In genomic region chr2L:3004601-3005000, dm6 we compare ENCODE assay signal across 3 fruit fly cellular contexts.
A peak's percentile ranks its signal among the peaks of the same experiment; 100 is the strongest.
TF ChIP-seq lines count a peak whose summit lies in the region.

No protein-coding gene starts in this region.

TF ChIP-seq in whole organism, embryonic, 481 proteins besides CTCF, POLR2A, EP300 and RAD21 (continued from another document):
- TF ChIP-seq CG7963 (GFP tag; IDR thresholded peaks at IDR 0.05; lab: Robert Waterston, UW; ENCODE audit: partially characterized antibody) (no peak), CG6272 (GFP tag; IDR thresholded peaks at IDR 0.05; lab: Robert Waterston, UW) (no peak), CG6689 (GFP tag; IDR thresholded peaks at IDR 0.05; lab: Robert Waterston, UW) (no peak), schlank (tag; optimal IDR thresholded peaks at IDR 0.05; lab: Kevin White, UChicago) (no peak), pb (GFP tag; optimal IDR thresholded peaks at IDR 0.05; lab: Kevin White, UChicago) (no peak), CG7556 (GFP tag; optimal IDR thresholded peaks at IDR 0.05; lab: Kevin White, UChicago) (no peak), ken (GFP tag; IDR thresholded peaks at IDR 0.05; lab: Robert Waterston, UW) (0 out of 3 replicates have a peak, but pooled peaks have one; percentile 29), CG11695 (GFP tag; IDR thresholded peaks at IDR 0.05; lab: Robert Waterston, UW) (no peak), CG4328 (GFP tag; optimal IDR thresholded peaks at IDR 0.05; lab: Kevin White, UChicago) (no peak), sens (GFP tag; lab: Kevin White, UChicago) (peak; percentile 58), CG2875 (GFP tag; optimal IDR thresholded peaks at IDR 0.05; lab: Kevin White, UChicago) (no peak), Abd-B (GFP tag; optimal IDR thresholded peaks at IDR 0.05; lab: Kevin White, UChicago) (no peak), CG34422 (GFP tag; IDR thresholded peaks at IDR 0.05; lab: Robert Waterston, UW) (0 out of 3 replicates have a peak, but pooled peaks have one; percentile 20), CG17328 (GFP tag; IDR thresholded peaks at IDR 0.05; lab: Robert Waterston, UW) (0 out of 2 replicates have a peak, but pooled peaks have one; percentile 22), HmgZ (tag; optimal IDR thresholded peaks at IDR 0.05; lab: Kevin White, UChicago) (no peak), sd (tag; optimal IDR thresholded peaks at IDR 0.05; lab: Kevin White, UChicago) (peak; percentile 52), nom (GFP tag; optimal IDR thresholded peaks at IDR 0.05; lab: Kevin White, UChicago) (peak; percentile 25), CHES-1-like (GFP tag; optimal IDR thresholded peaks at IDR 0.05; lab: Kevin White, UChicago) (no peak), ara (GFP tag; IDR thresholded peaks at IDR 0.05; lab: Robert Waterston, UW) (0 out of 2 replicates have a peak, but pooled peaks have one; percentile 27), al (GFP tag; IDR thresholded peaks at IDR 0.05; lab: Robert Waterston, UW) (no peak), CG1603 (tag; optimal IDR thresholded peaks at IDR 0.05; lab: Kevin White, UChicago) (peak; percentile 26), Lpt (GFP tag; optimal IDR thresholded peaks at IDR 0.05; lab: Kevin White, UChicago) (no peak), CG13775 (GFP tag; optimal IDR thresholded peaks at IDR 0.05; lab: Kevin White, UChicago) (no peak), Dbx (GFP tag; IDR thresholded peaks at IDR 0.05; lab: Robert Waterston, UW) (no peak), Drgx (GFP tag; IDR thresholded peaks at IDR 0.05; lab: Robert Waterston, UW) (0 out of 2 replicates have a peak, but pooled peaks have one; percentile 15), CG17359 (tag; optimal IDR thresholded peaks at IDR 0.05; lab: Kevin White, UChicago) (no peak), CG11247 (GFP tag; IDR thresholded peaks at IDR 0.05; lab: Robert Waterston, UW) (no peak), hb (GFP tag; IDR thresholded peaks at IDR 0.05; lab: Robert Waterston, UW; ENCODE audit: partially characterized antibody) (no peak), CG4707 (GFP tag; optimal IDR thresholded peaks at IDR 0.05; lab: Kevin White, UChicago) (no peak), zen (tag; optimal IDR thresholded peaks at IDR 0.05; lab: Kevin White, UChicago) (no peak), wek (GFP tag; optimal IDR thresholded peaks at IDR 0.05; lab: Kevin White, UChicago) (no peak), row (GFP tag; IDR thresholded peaks at IDR 0.05; lab: Robert Waterston, UW) (peak; percentile 20; the same call in 1 of the 3 replicates)

TF ChIP-seq in whole organism, prepupa, 60 proteins besides CTCF, POLR2A, EP300 and RAD21 (continued from another document):
- peak; percentile 2 for TF ChIP-seq Sox15 (GFP tag; optimal IDR thresholded peaks at IDR 0.05; lab: Kevin White, UChicago)
- no peak for TF ChIP-seq Eip93F (GFP tag; optimal IDR thresholded peaks at IDR 0.05; lab: Kevin White, UChicago)
- no peak for TF ChIP-seq eg (GFP tag; IDR thresholded peaks at IDR 0.05; lab: Robert Waterston, UW)
- peak; percentile 63 for TF ChIP-seq Eip75B (GFP tag; optimal IDR thresholded peaks at IDR 0.05; lab: Kevin White, UChicago)
- peak; percentile 52 for TF ChIP-seq CG10631 (GFP tag; optimal IDR thresholded peaks at IDR 0.05; lab: Kevin White, UChicago)
- peak in 1 of 2 experiments; percentile 31 for TF ChIP-seq salr (GFP tag; optimal IDR thresholded peaks at IDR 0.05; lab: Kevin White, UChicago)
- TF ChIP-seq spab (GFP tag; optimal IDR thresholded peaks at IDR 0.05; lab: Kevin White, UChicago), result peak; percentile 17
- TF ChIP-seq Smox (GFP tag; optimal IDR thresholded peaks at IDR 0.05; lab: Kevin White, UChicago), result peak; percentile 55
- peak; percentile 47 for TF ChIP-seq CG31627 (GFP tag; optimal IDR thresholded peaks at IDR 0.05; lab: Kevin White, UChicago)
- no peak for TF ChIP-seq Hr4 (GFP tag; optimal IDR thresholded peaks at IDR 0.05; lab: Kevin White, UChicago)
- TF ChIP-seq fd85E (GFP tag; optimal IDR thresholded peaks at IDR 0.05; lab: Kevin White, UChicago), result no peak
- TF ChIP-seq OdsH (GFP tag; optimal IDR thresholded peaks at IDR 0.05; lab: Kevin White, UChicago), result peak; percentile 36
- TF ChIP-seq CG15336 (GFP tag; IDR thresholded peaks at IDR 0.05; lab: Robert Waterston, UW), result no peak
- no peak for TF ChIP-seq Gug (GFP tag; IDR thresholded peaks at IDR 0.05; lab: Robert Waterston, UW)
- no peak for TF ChIP-seq CG6276 (GFP tag; optimal IDR thresholded peaks at IDR 0.05; lab: Kevin White, UChicago)
- peak; percentile 22 for TF ChIP-seq CG6854 (GFP tag; optimal IDR thresholded peaks at IDR 0.05; lab: Kevin White, UChicago)
- TF ChIP-seq fd59A (GFP tag; optimal IDR thresholded peaks at IDR 0.05; lab: Kevin White, UChicago), result peak; percentile 37
- no peak for TF ChIP-seq CG8319 (GFP tag; optimal IDR thresholded peaks at IDR 0.05; lab: Kevin White, UChicago)
- peak; percentile 15 for TF ChIP-seq CG1621 (tag; optimal IDR thresholded peaks at IDR 0.05; lab: Kevin White, UChicago)
- peak; percentile 19 for TF ChIP-seq Sox14 (GFP tag; optimal IDR thresholded peaks at IDR 0.05; lab: Kevin White, UChicago)
- no peak for TF ChIP-seq CG11762 (GFP tag; optimal IDR thresholded peaks at IDR 0.05; lab: Kevin White, UChicago; ENCODE audit: insufficient read depth)
- TF ChIP-seq Met (GFP tag; optimal IDR thresholded peaks at IDR 0.05; lab: Kevin White, UChicago), result peak; percentile 59
- TF ChIP-seq net (GFP tag; optimal IDR thresholded peaks at IDR 0.05; lab: Kevin White, UChicago), result peak; percentile 27
- peak; percentile 28 for TF ChIP-seq lz (GFP tag; optimal IDR thresholded peaks at IDR 0.05; lab: Kevin White, UChicago)
- peak; percentile 41 for TF ChIP-seq dsx (GFP tag; optimal IDR thresholded peaks at IDR 0.05; lab: Kevin White, UChicago; ENCODE audit: poor library complexity, severe bottlenecking)
- no peak for TF ChIP-seq CG11294 (GFP tag; IDR thresholded peaks at IDR 0.05; lab: Robert Waterston, UW)
- no peak for TF ChIP-seq CG16779 (tag; optimal IDR thresholded peaks at IDR 0.05; lab: Kevin White, UChicago)
- peak; percentile 84 for TF ChIP-seq svp (GFP tag; lab: Kevin White, UChicago)
- peak; percentile 60 for TF ChIP-seq CG6808 (GFP tag; optimal IDR thresholded peaks at IDR 0.05; lab: Kevin White, UChicago)
- TF ChIP-seq CG7368 (GFP tag; optimal IDR thresholded peaks at IDR 0.05; lab: Kevin White, UChicago), result peak; percentile 21
- TF ChIP-seq Hr39 (GFP tag; optimal IDR thresholded peaks at IDR 0.05; lab: Kevin White, UChicago), result peak; percentile 52
- TF ChIP-seq pdm3 (GFP tag; optimal IDR thresholded peaks at IDR 0.05; lab: Kevin White, UChicago), result peak; percentile 23
- TF ChIP-seq vri (GFP tag; optimal IDR thresholded peaks at IDR 0.05; lab: Kevin White, UChicago), result peak; percentile 7
- TF ChIP-seq dac (GFP tag; optimal IDR thresholded peaks at IDR 0.05; lab: Kevin White, UChicago), result no peak
- TF ChIP-seq CG8632 (GFP tag; optimal IDR thresholded peaks at IDR 0.05; lab: Kevin White, UChicago), result no peak
- peak; percentile 83 for TF ChIP-seq Eip78C (GFP tag; lab: Kevin White, UChicago)
TF ChIP-seq in whole organism, prepupa: peak in this region for 41.

TF ChIP-seq in whole organism, wandering third instar larva, 38 proteins besides CTCF, POLR2A, EP300 and RAD21 (continued from another document):
- no peak for TF ChIP-seq Vsx2 (GFP tag; optimal IDR thresholded peaks at IDR 0.05; lab: Kevin White, UChicago; ENCODE audit: partially characterized antibody)
- no peak for TF ChIP-seq Abd-B (GFP tag; optimal IDR thresholded peaks at IDR 0.05; lab: Kevin White, UChicago)
- TF ChIP-seq sv (GFP tag; optimal IDR thresholded peaks at IDR 0.05; lab: Kevin White, UChicago), result no peak
- TF ChIP-seq rgr (GFP tag; optimal IDR thresholded peaks at IDR 0.05; lab: Kevin White, UChicago), result peak; percentile 31
- no peak for TF ChIP-seq CG32264 (GFP tag; optimal IDR thresholded peaks at IDR 0.05; lab: Kevin White, UChicago)
- no peak for TF ChIP-seq pan (optimal IDR thresholded peaks at IDR 0.05; lab: Kevin White, UChicago)
